Fruit fly (Drosophila melanogaster) whole organism, embryonic: Measurements from ENCODE around the gene CG14664.

Experiments
- CG4854 ChIP-seq: fragments of 200-800 bp; sonication (Bioruptor generic); optimal IDR thresholded peaks from 2 replicates; lab custom pipeline; 2016; ENCODE audit warnings: missing biosample characterization, missing genetic modification characterization, inconsistent platforms
- Dip3 ChIP-seq: fragments of 200-800 bp; sonication (Bioruptor generic); optimal IDR thresholded peaks from 3 replicates; lab custom pipeline; 2016; ENCODE audit warnings: missing biosample characterization, missing genetic modification characterization
- Doc3 ChIP-seq: fragments of 200-800 bp; sonication (Bioruptor generic); IDR thresholded peaks from 3 replicates; pipeline ENCODE4 v1.3.6; 2022; ENCODE audit warnings: missing biosample characterization, missing genetic modification characterization; ENCODE audit not compliant: partially characterized antibody
- Hr51 ChIP-seq, 2 experiments: fragments of 200-800 bp; sonication (Bioruptor generic); optimal IDR thresholded peaks; 2 replicates in 1 of 2; 3 replicates in 1 of 2; lab custom pipeline; 2016 to 2018; ENCODE audit warnings: missing biosample characterization in 2 of 2, missing genetic modification characterization in 2 of 2, mild to moderate bottlenecking in 1 of 2, moderate library complexity in 1 of 2
- ase ChIP-seq: fragments of 200-800 bp; sonication (Bioruptor generic); IDR thresholded peaks from 3 replicates; pipeline ENCODE4 v1.3.6; 2022; ENCODE audit warnings: missing biosample characterization, missing genetic modification characterization
- pita ChIP-seq: fragments of 200-800 bp; sonication (Bioruptor generic); optimal IDR thresholded peaks from 2 replicates; lab custom pipeline; 2017; ENCODE audit warnings: missing biosample characterization, mild to moderate bottlenecking, missing genetic modification characterization
- sens ChIP-seq: fragments of 200-800 bp; sonication (Bioruptor generic); peaks from one replicate; lab custom pipeline; 2016; ENCODE audit warnings: missing biosample characterization, missing genetic modification characterization

- TF ChIP-seq pita (GFP tag; lab: Kevin White, UChicago) (no peak), Doc3 (no peak), Hr51 (GFP tag; optimal IDR thresholded peaks at IDR 0.05; lab: Kevin White, UChicago) (no peak), CG4854 (GFP tag; lab: Kevin White, UChicago) (no peak), Dip3 (GFP tag; lab: Kevin White, UChicago) (no peak), sens (GFP tag; lab: Kevin White, UChicago) (peak; percentile 59), ase (no peak)
These were observed 9.6 kb upstream of the CG14664 start for dm6 chr3R:5214162-5214916.
